Fruit fly (Drosophila melanogaster) whole organism, embryonic: ENCODE data around the gene RpL4.

Experiments used
- C15 ChIP-seq: fragments of 200-800 bp; sonication (Bioruptor generic); IDR thresholded peaks from 3 replicates; pipeline ENCODE4 v1.3.6; 2022; ENCODE audit warnings: missing biosample characterization, missing genetic modification characterization
- CG10209 ChIP-seq: fragments of 200-800 bp; sonication (Bioruptor generic); optimal IDR thresholded peaks from 3 replicates; lab custom pipeline; 2017; ENCODE audit warnings: missing biosample characterization, mild to moderate bottlenecking, missing genetic modification characterization, missing genetic modification reagents
- CG10654 ChIP-seq: fragments of 200-800 bp; sonication (Bioruptor generic); optimal IDR thresholded peaks from 2 replicates; lab custom pipeline; 2016; ENCODE audit warnings: missing biosample characterization, missing genetic modification characterization
- CG12391 ChIP-seq: fragments of 200-800 bp; sonication (Bioruptor generic); optimal IDR thresholded peaks from 3 replicates; lab custom pipeline; 2018; ENCODE audit warnings: missing biosample characterization, mild to moderate bottlenecking, missing genetic modification characterization, moderate library complexity
- CG13123 ChIP-seq: fragments of 200-800 bp; sonication (Bioruptor generic); optimal IDR thresholded peaks from 2 replicates; lab custom pipeline; 2016; ENCODE audit warnings: missing biosample characterization, missing genetic modification characterization
- CG14014 ChIP-seq: fragments of 200-800 bp; sonication (Bioruptor generic); IDR thresholded peaks from 2 replicates; pipeline ENCODE4 v1.3.6; 2022; ENCODE audit warnings: missing biosample characterization, missing genetic modification characterization
- CG14860 ChIP-seq: fragments of 200-800 bp; sonication (Bioruptor generic); IDR thresholded peaks from 3 replicates; pipeline ENCODE4 v1.3.6; 2022; ENCODE audit warnings: missing biosample characterization, missing genetic modification characterization; ENCODE audit not compliant: partially characterized antibody
- CG1602 ChIP-seq: fragments of 200-800 bp; sonication (Bioruptor generic); optimal IDR thresholded peaks from 3 replicates; lab custom pipeline; 2016; ENCODE audit warnings: missing biosample characterization, missing genetic modification characterization
- CG1647 ChIP-seq: fragments of 200-800 bp; sonication (Bioruptor generic); optimal IDR thresholded peaks from 3 replicates; lab custom pipeline; 2016; ENCODE audit warnings: missing biosample characterization, missing genetic modification characterization
- CG16813 ChIP-seq: fragments of 200-800 bp; sonication (Bioruptor generic); IDR thresholded peaks from 3 replicates; pipeline ENCODE4 v1.3.6; 2022; ENCODE audit warnings: missing biosample characterization, missing genetic modification characterization; ENCODE audit not compliant: partially characterized antibody
- CG18599 ChIP-seq: fragments of 200-800 bp; sonication (Bioruptor generic); optimal IDR thresholded peaks from 3 replicates; lab custom pipeline; 2017; ENCODE audit warnings: missing biosample characterization, missing genetic modification characterization, mild to moderate bottlenecking, moderate library complexity, missing genetic modification reagents
- CG2875 ChIP-seq: fragments of 200-800 bp; sonication (Bioruptor generic); optimal IDR thresholded peaks from 2 replicates; lab custom pipeline; 2017; ENCODE audit warnings: missing biosample characterization, mild to moderate bottlenecking, missing genetic modification characterization, missing genetic modification reagents
- CG2889 ChIP-seq: fragments of 200-800 bp; sonication (Bioruptor generic); IDR thresholded peaks from 3 replicates; pipeline ENCODE4 v1.3.6; 2022; ENCODE audit warnings: missing biosample characterization, missing genetic modification characterization
- CG31441 ChIP-seq: fragments of 200-800 bp; sonication (Bioruptor generic); IDR thresholded peaks from 2 replicates; pipeline ENCODE4 v1.3.6; 2022; ENCODE audit warnings: missing biosample characterization, missing genetic modification characterization
- CG32772 ChIP-seq: fragments of 200-800 bp; sonication (Bioruptor generic); IDR thresholded peaks from 2 replicates; pipeline ENCODE4 v1.3.6; 2022; ENCODE audit warnings: missing biosample characterization, missing genetic modification characterization
- CG4328 ChIP-seq: fragments of 200-800 bp; sonication (Bioruptor generic); optimal IDR thresholded peaks from 3 replicates; lab custom pipeline; 2017; ENCODE audit warnings: missing biosample characterization, missing genetic modification reagents, missing genetic modification characterization
- CG4360 ChIP-seq: fragments of 200-800 bp; sonication (Bioruptor generic); IDR thresholded peaks from 2 replicates; pipeline ENCODE4 v1.3.6; 2022; ENCODE audit warnings: missing biosample characterization, missing genetic modification characterization
- CG5953 ChIP-seq: fragments of 200-800 bp; sonication (Bioruptor generic); IDR thresholded peaks from 2 replicates; pipeline ENCODE4 v1.3.6; 2022; ENCODE audit warnings: missing biosample characterization, missing genetic modification characterization
- CG9609 ChIP-seq: fragments of 200-800 bp; sonication (Bioruptor generic); optimal IDR thresholded peaks from 3 replicates; lab custom pipeline; 2016; ENCODE audit warnings: missing biosample characterization, missing genetic modification characterization
- CG9797 ChIP-seq: fragments of 200-800 bp; sonication (Bioruptor generic); optimal IDR thresholded peaks from 3 replicates; lab custom pipeline; 2018; ENCODE audit warnings: missing biosample characterization, mild to moderate bottlenecking, missing genetic modification characterization
- Dad ChIP-seq: fragments of 200-800 bp; sonication (Bioruptor generic); optimal IDR thresholded peaks from 3 replicates; lab custom pipeline; 2016; ENCODE audit warnings: missing biosample characterization, missing genetic modification characterization
- Dbx ChIP-seq: fragments of 200-800 bp; sonication (Bioruptor generic); IDR thresholded peaks from 3 replicates; pipeline ENCODE4 v1.3.6; 2022; ENCODE audit warnings: missing biosample characterization, missing genetic modification characterization
- Hmx ChIP-seq: fragments of 200-800 bp; sonication (Bioruptor generic); optimal IDR thresholded peaks from 2 replicates; lab custom pipeline; 2016; ENCODE audit warnings: missing biosample characterization, missing genetic modification characterization
- Hr51 ChIP-seq, 2 experiments: fragments of 200-800 bp; sonication (Bioruptor generic); optimal IDR thresholded peaks; 2 replicates in 1 of 2; 3 replicates in 1 of 2; lab custom pipeline; 2016 to 2018; ENCODE audit warnings: missing biosample characterization in 2 of 2, missing genetic modification characterization in 2 of 2, mild to moderate bottlenecking in 1 of 2, moderate library complexity in 1 of 2
- PHDP ChIP-seq: fragments of 200-800 bp; sonication (Bioruptor generic); optimal IDR thresholded peaks from 3 replicates; lab custom pipeline; 2018; ENCODE audit warnings: missing biosample characterization, mild to moderate bottlenecking, missing genetic modification characterization, moderate library complexity
- Poxn ChIP-seq: fragments of 200-800 bp; sonication (Bioruptor generic); IDR thresholded peaks from 2 replicates; pipeline ENCODE4 v1.3.6; 2022; ENCODE audit warnings: missing biosample characterization, missing genetic modification characterization
- Six4 ChIP-seq: fragments of 200-800 bp; sonication (Bioruptor generic); optimal IDR thresholded peaks from 2 replicates; lab custom pipeline; 2016; ENCODE audit warnings: missing biosample characterization, missing genetic modification characterization
- ash1 ChIP-seq: fragments of 200-800 bp; sonication (Bioruptor generic); optimal IDR thresholded peaks from 2 replicates; lab custom pipeline; 2018; ENCODE audit warnings: missing biosample characterization, mild to moderate bottlenecking, missing genetic modification characterization
- bigmax ChIP-seq: fragments of 200-800 bp; sonication (Bioruptor generic); optimal IDR thresholded peaks from 2 replicates; lab custom pipeline; 2018; ENCODE audit warnings: missing biosample characterization, mild to moderate bottlenecking, missing genetic modification characterization
- corto ChIP-seq: fragments of 200-800 bp; sonication (Bioruptor generic); optimal IDR thresholded peaks from 2 replicates; lab custom pipeline; 2016; ENCODE audit warnings: missing biosample characterization, mild to moderate bottlenecking, missing genetic modification characterization, moderate library complexity
- dan ChIP-seq: fragments of 200-800 bp; sonication (Bioruptor generic); IDR thresholded peaks from 2 replicates; pipeline ENCODE4 v1.3.6; 2022; ENCODE audit warnings: missing biosample characterization, missing genetic modification characterization
- dmrt99B ChIP-seq: fragments of 200-800 bp; sonication (Bioruptor generic); optimal IDR thresholded peaks from 2 replicates; lab custom pipeline; 2018; ENCODE audit warnings: missing biosample characterization, mild to moderate bottlenecking, missing genetic modification characterization, moderate library complexity
- ems ChIP-seq: fragments of 200-800 bp; sonication (Bioruptor generic); optimal IDR thresholded peaks from 3 replicates; lab custom pipeline; 2016; ENCODE audit warnings: missing biosample characterization, missing genetic modification characterization
- eyg ChIP-seq: fragments of 200-800 bp; sonication (Bioruptor generic); optimal IDR thresholded peaks from 3 replicates; lab custom pipeline; 2016; ENCODE audit warnings: missing biosample characterization, missing genetic modification characterization
- gfzf ChIP-seq: fragments of 200-800 bp; sonication (Bioruptor generic); optimal IDR thresholded peaks from 2 replicates; lab custom pipeline; 2016; ENCODE audit warnings: missing biosample characterization, mild to moderate bottlenecking, missing genetic modification characterization, moderate library complexity
- her ChIP-seq: fragments of 200-800 bp; sonication (Bioruptor generic); optimal IDR thresholded peaks from 2 replicates; lab custom pipeline; 2016; ENCODE audit warnings: missing biosample characterization, missing genetic modification characterization
- hth ChIP-seq: fragments of >200 bp; optimal IDR thresholded peaks from 2 replicates; lab custom pipeline; 2017; ENCODE audit warnings: inconsistent platforms
- mirr ChIP-seq: fragments of 200-800 bp; sonication (Bioruptor generic); optimal IDR thresholded peaks from 3 replicates; lab custom pipeline; 2018; ENCODE audit warnings: missing biosample characterization, mild to moderate bottlenecking, missing genetic modification characterization
- nau ChIP-seq: fragments of 200-800 bp; sonication (Bioruptor generic); optimal IDR thresholded peaks from 3 replicates; lab custom pipeline; 2017; ENCODE audit warnings: missing biosample characterization, mild to moderate bottlenecking, missing genetic modification characterization, missing genetic modification reagents
- nerfin-1 ChIP-seq: fragments of 200-800 bp; sonication (Bioruptor generic); optimal IDR thresholded peaks from 3 replicates; lab custom pipeline; 2019; ENCODE audit warnings: missing biosample characterization, mild to moderate bottlenecking, missing genetic modification characterization, moderate library complexity
- nom ChIP-seq: fragments of 200-800 bp; sonication (Bioruptor generic); optimal IDR thresholded peaks from 2 replicates; lab custom pipeline; 2017; ENCODE audit warnings: missing biosample characterization, missing genetic modification characterization, mild to moderate bottlenecking, moderate library complexity, missing genetic modification reagents
- p53 ChIP-seq: fragments of 200-800 bp; sonication (Bioruptor generic); optimal IDR thresholded peaks from 2 replicates; lab custom pipeline; 2016; ENCODE audit warnings: missing biosample characterization, missing genetic modification characterization
- pan ChIP-seq, 4 experiments: fragments of >200 bp in 3 of 4; fragments of 200-800 bp in 1 of 4; sonication (Bioruptor generic) in 1 of 4; optimal IDR thresholded peaks in 3 of 4; IDR thresholded peaks in 1 of 4; 2 replicates each; pipeline versions ENCODE4 v1.3.6 to Lab custom; 2017 to 2022; ENCODE audit warnings: missing biosample characterization in 2 of 4, missing genetic modification characterization in 2 of 4, mixed read lengths in 1 of 4
- pfk ChIP-seq: fragments of 200-800 bp; sonication (Bioruptor generic); optimal IDR thresholded peaks from 2 replicates; lab custom pipeline; 2018; ENCODE audit warnings: missing biosample characterization, mild to moderate bottlenecking, missing genetic modification characterization, moderate library complexity
- pho ChIP-seq: fragments of 200-800 bp; sonication (Bioruptor generic); optimal IDR thresholded peaks from 2 replicates; lab custom pipeline; 2016; ENCODE audit warnings: missing biosample characterization, missing genetic modification characterization
- pum ChIP-seq: fragments of 200-800 bp; sonication (Bioruptor generic); optimal IDR thresholded peaks from 2 replicates; lab custom pipeline; 2016; ENCODE audit warnings: missing biosample characterization, missing genetic modification characterization
- sens ChIP-seq: fragments of 200-800 bp; sonication (Bioruptor generic); peaks from one replicate; lab custom pipeline; 2016; ENCODE audit warnings: missing biosample characterization, missing genetic modification characterization
- seq ChIP-seq: fragments of 200-800 bp; sonication (Bioruptor generic); IDR thresholded peaks from 2 replicates; pipeline ENCODE4 v1.3.6; 2022; ENCODE audit warnings: missing biosample characterization, missing genetic modification characterization
- slp2 ChIP-seq: fragments of 200-800 bp; sonication (Bioruptor generic); optimal IDR thresholded peaks from 2 replicates; lab custom pipeline; 2016; ENCODE audit warnings: missing biosample characterization, missing genetic modification characterization
- tll ChIP-seq, 2 experiments: fragments of 200-800 bp in 1 of 2; fragments of >200 bp in 1 of 2; sonication (Bioruptor generic) in 1 of 2; optimal IDR thresholded peaks; 2 replicates each; lab custom pipeline; 2017 to 2019; ENCODE audit warnings: missing biosample characterization in 2 of 2, missing genetic modification characterization in 2 of 2, mild to moderate bottlenecking in 1 of 2, moderate library complexity in 1 of 2
- tna ChIP-seq: fragments of 200-800 bp; sonication (Bioruptor generic); IDR thresholded peaks from 2 replicates; pipeline ENCODE4 v1.3.6; 2022; ENCODE audit warnings: missing biosample characterization, missing genetic modification characterization; ENCODE audit not compliant: partially characterized antibody

Gene RpL4

dm6 chr3R:27919385-27919789 lies 3.2 kb upstream of the RpL4 start, which contains the start of gene Boh1 (continued):
- TF ChIP-seq Hmx (GFP tag; lab: Kevin White, UChicago) (no peak), pum (no peak), CG2875 (GFP tag; lab: Kevin White, UChicago) (no peak), CG5953 (GFP tag; lab: Robert Waterston, UW) (no peak), eyg (GFP tag; lab: Kevin White, UChicago) (no peak), CG16813 (GFP tag; lab: Robert Waterston, UW) (no peak), seq (no peak), Dbx (GFP tag; lab: Robert Waterston, UW) (no peak), ems (GFP tag; lab: Kevin White, UChicago) (no peak), CG2889 (no peak), CG10209 (GFP tag; lab: Kevin White, UChicago) (no peak), Dad (GFP tag; lab: Kevin White, UChicago) (no peak), PHDP (tag; lab: Kevin White, UChicago) (peak; percentile 52), tna (GFP tag; lab: Robert Waterston, UW) (no peak), CG1602 (GFP tag; lab: Kevin White, UChicago) (no peak), dan (GFP tag; lab: Robert Waterston, UW) (no peak), corto (no peak), dmrt99B (tag; lab: Kevin White, UChicago) (no peak), her (GFP tag; lab: Kevin White, UChicago) (no peak), tll (GFP tag; optimal IDR thresholded peaks at IDR 0.05; lab: Kevin White, UChicago) (no peak), CG10654 (GFP tag; lab: Kevin White, UChicago) (no peak), CG1647 (GFP tag; lab: Kevin White, UChicago) (no peak), CG12391 (tag; lab: Kevin White, UChicago) (peak; percentile 61), Hr51 (GFP tag; optimal IDR thresholded peaks at IDR 0.05; lab: Kevin White, UChicago) (peak in 1 of 2 experiments; percentile 24), CG18599 (GFP tag; lab: Kevin White, UChicago) (no peak), CG14014 (GFP tag; lab: Robert Waterston, UW) (no peak), C15 (GFP tag; lab: Robert Waterston, UW) (no peak), slp2 (GFP tag; lab: Kevin White, UChicago) (no peak), bigmax (GFP tag; lab: Kevin White, UChicago) (no peak), CG13123 (GFP tag; lab: Kevin White, UChicago) (no peak), mirr (GFP tag; lab: Kevin White, UChicago) (no peak), ash1 (GFP tag; lab: Kevin White, UChicago) (no peak), pfk (GFP tag; lab: Kevin White, UChicago) (no peak), pan (optimal IDR thresholded peaks at IDR 0.05; lab: Kevin White, UChicago) (no peak), pan (GFP tag; optimal IDR thresholded peaks at IDR 0.05 in 1 of 2, IDR thresholded peaks at IDR 0.05 in 1 of 2) (no peak), CG4360 (GFP tag; lab: Robert Waterston, UW) (no peak), pho (no peak), gfzf (GFP tag; lab: Kevin White, UChicago) (no peak), sens (GFP tag; lab: Kevin White, UChicago) (peak; percentile 68), CG9797 (GFP tag; lab: Kevin White, UChicago) (no peak), CG32772 (no peak), CG4328 (GFP tag; lab: Kevin White, UChicago) (no peak), nau (GFP tag; lab: Kevin White, UChicago) (no peak), CG9609 (GFP tag; lab: Kevin White, UChicago) (no peak), CG31441 (GFP tag; lab: Robert Waterston, UW) (peak; percentile 70), Poxn (GFP tag; lab: Robert Waterston, UW) (no peak), hth (lab: Kevin White, UChicago) (no peak), CG14860 (no peak), nerfin-1 (tag; lab: Kevin White, UChicago) (peak; percentile 24), p53 (GFP tag; lab: Kevin White, UChicago) (no peak), Six4 (GFP tag; lab: Kevin White, UChicago) (no peak), nom (GFP tag; lab: Kevin White, UChicago) (no peak)
